Fruit fly (Drosophila melanogaster): ENCODE measurements around the gene CG7991.
A peak's percentile ranks its signal among the peaks of the same experiment; 100 is the strongest.

Gene CG7991

dm6 chr3L:1755458-1755984 is 81.0 kb downstream of the CG7991 start, which contains the start of gene Cht2 (continued):
- TF ChIP-seq CG6808 (GFP tag; optimal IDR thresholded peaks at IDR 0.05) (peak; percentile 25), CG3919 (GFP tag; optimal IDR thresholded peaks at IDR 0.05) (no peak), spab (GFP tag; optimal IDR thresholded peaks at IDR 0.05) (no peak), CG32006 (GFP tag; optimal IDR thresholded peaks at IDR 0.05) (no peak), CG6854 (GFP tag; optimal IDR thresholded peaks at IDR 0.05) (peak; percentile 50), Gug (GFP tag; IDR thresholded peaks at IDR 0.05) (no peak), CG9139 (GFP tag; optimal IDR thresholded peaks at IDR 0.05) (peak; percentile 49), CG8119 (GFP tag; IDR thresholded peaks at IDR 0.05) (peak; percentile 53; the same call in 2 of the 3 replicates), CG31627 (GFP tag; optimal IDR thresholded peaks at IDR 0.05) (no peak), Met (GFP tag; optimal IDR thresholded peaks at IDR 0.05) (no peak), pdm3 (GFP tag; optimal IDR thresholded peaks at IDR 0.05) (no peak), svp (GFP tag) (no peak), lz (GFP tag; optimal IDR thresholded peaks at IDR 0.05) (no peak), Blimp-1 (GFP tag; optimal IDR thresholded peaks at IDR 0.05) (no peak), CG16779 (tag; optimal IDR thresholded peaks at IDR 0.05) (no peak), CG4318 (GFP tag; optimal IDR thresholded peaks at IDR 0.05) (no peak), OdsH (GFP tag; optimal IDR thresholded peaks at IDR 0.05) (no peak), vri (GFP tag; optimal IDR thresholded peaks at IDR 0.05) (no peak)

dm6 chr3L:1756143-1756542 is 81.6 kb downstream of the CG7991 start, which contains the start of gene CG8001:
CG8001 (plus strand) TSS chr3L:1756159.
- TF ChIP-seq CG32006 (GFP tag; optimal IDR thresholded peaks at IDR 0.05) (no peak), Eip93F (GFP tag; optimal IDR thresholded peaks at IDR 0.05) (no peak), CG8319 (GFP tag; optimal IDR thresholded peaks at IDR 0.05) (no peak), CG1621 (tag; optimal IDR thresholded peaks at IDR 0.05) (peak; percentile 68), CG4318 (GFP tag; optimal IDR thresholded peaks at IDR 0.05) (no peak), CG8632 (GFP tag; optimal IDR thresholded peaks at IDR 0.05) (no peak), CG10669 (GFP tag; optimal IDR thresholded peaks at IDR 0.05) (no peak), CG3919 (GFP tag; optimal IDR thresholded peaks at IDR 0.05) (no peak)

Data from whole organism, prepupa.